Worm (Caenorhabditis elegans) whole organism, L2 larva: ENCODE measurements around the gene nos-3.

ENCODE experiments used
- elt-3 ChIP-seq: sonication (generic microtip); optimal IDR thresholded peaks from 2 replicates; lab custom pipeline; 2017; ENCODE audit warnings: missing biosample characterization, missing genetic modification characterization
- nhr-12 ChIP-seq: fragments of 150-350 bp; optimal IDR thresholded peaks from 2 replicates; lab custom pipeline; 2014; ENCODE audit warnings: missing biosample characterization, missing genetic modification characterization
- nhr-6 ChIP-seq: fragments of 150-350 bp; optimal IDR thresholded peaks from 2 replicates; lab custom pipeline; 2014; ENCODE audit warnings: missing biosample characterization, missing genetic modification characterization

DNA sequence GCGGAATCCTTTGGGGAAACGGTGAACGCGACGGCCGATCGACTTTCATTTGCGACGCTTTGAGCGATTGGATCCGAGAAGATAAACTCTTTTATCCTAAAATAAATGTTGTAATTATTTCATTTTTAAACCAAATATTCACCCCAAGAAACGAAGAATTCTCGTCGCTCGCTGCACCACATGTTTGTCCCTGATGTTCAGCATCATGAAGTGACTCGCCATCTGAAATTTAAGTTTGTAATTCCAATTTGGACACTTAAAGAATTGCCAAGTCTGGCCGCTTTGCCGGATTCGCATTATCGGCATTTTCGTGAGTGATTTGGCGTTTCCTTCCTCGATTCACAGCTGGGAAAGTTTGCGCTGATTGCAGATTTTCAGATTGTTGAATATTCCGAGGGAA, 28.2 kb upstream of the nos-3 start, which contains the start of gene Y53C12A.6:
- no peak for TF ChIP-seq nhr-6 (tag; lab: Kevin White, UChicago)
- no peak for TF ChIP-seq nhr-12 (tag; lab: Kevin White, UChicago)
- TF ChIP-seq elt-3 (tag; lab: Kevin White, UChicago) = no peak
